Worm (Caenorhabditis elegans): ENCODE results near the gene miz-1.

Gene miz-1

DNA sequence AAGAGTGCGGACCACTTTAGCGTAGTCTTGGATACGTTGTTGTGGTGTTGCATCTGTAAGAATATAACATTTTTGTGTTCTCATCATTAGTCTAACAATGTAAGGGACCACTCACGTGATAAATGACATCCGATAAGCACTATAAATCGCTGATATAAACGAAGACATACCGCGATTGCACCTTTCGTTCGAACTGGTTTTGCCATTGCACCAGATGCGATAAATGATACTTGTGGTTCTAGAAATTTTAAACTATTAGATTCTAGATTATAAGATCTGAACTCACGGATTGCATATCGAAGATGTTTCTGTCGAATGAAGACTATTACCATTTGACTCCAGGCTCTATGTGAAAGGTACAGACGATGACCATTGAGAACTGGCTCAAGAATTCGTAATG, 40.9 kb upstream of the miz-1 start:
- TF ChIP-seq lin-13 (tag; optimal IDR thresholded peaks at IDR 0.05) (no peak), cnd-1 (tag; optimal IDR thresholded peaks at IDR 0.05) (no peak), ceh-43 (GFP tag; optimal IDR thresholded peaks at IDR 0.05) (no peak), nhr-237 (tag; optimal IDR thresholded peaks at IDR 0.05) (no peak), hlh-1 (tag; optimal IDR thresholded peaks at IDR 0.05) (no peak), blmp-1 (tag; optimal IDR thresholded peaks at IDR 0.05) (no peak), elt-3 (tag; optimal IDR thresholded peaks at IDR 0.05) (no peak), sptf-1 (tag; optimal IDR thresholded peaks at IDR 0.05) (no peak), ceh-39 (tag; optimal IDR thresholded peaks at IDR 0.05) (no peak), sem-2 (GFP tag; optimal IDR thresholded peaks at IDR 0.05) (no peak), bed-3 (GFP tag; optimal IDR thresholded peaks at IDR 0.05) (no peak), unc-62 (GFP tag; optimal IDR thresholded peaks at IDR 0.05) (no peak), pha-4 (tag; optimal IDR thresholded peaks at IDR 0.05) (no peak), ztf-11 (tag; optimal IDR thresholded peaks at IDR 0.05) (no peak), ces-1 (GFP tag; optimal IDR thresholded peaks at IDR 0.05) (no peak), mls-2 (tag; optimal IDR thresholded peaks at IDR 0.05) (no peak), lsy-2 (tag; optimal IDR thresholded peaks at IDR 0.05) (no peak), ham-2 (GFP tag; optimal IDR thresholded peaks at IDR 0.05) (no peak), tbx-8 (GFP tag; optimal IDR thresholded peaks at IDR 0.05) (no peak)

DNA sequence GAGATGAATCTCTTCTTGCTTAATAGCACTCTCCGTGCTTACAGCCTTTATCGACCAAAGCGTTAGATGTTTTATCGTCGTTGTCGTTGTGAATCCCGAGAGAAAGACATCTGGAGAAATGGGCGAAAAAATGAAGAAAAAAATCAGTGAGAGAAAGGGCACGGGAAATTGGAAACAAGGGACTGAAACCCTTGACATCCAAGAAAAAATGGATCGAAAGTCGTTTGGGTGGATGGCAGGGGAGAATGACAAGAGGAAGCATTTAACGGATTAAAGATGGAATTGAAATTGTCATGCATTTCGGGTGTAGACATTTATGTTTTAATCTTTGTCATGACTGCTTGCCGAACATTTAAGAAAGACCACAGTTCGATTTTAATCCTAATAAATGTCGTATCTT, 38.4 kb upstream of the miz-1 start, which contains the start of gene inpp-1:
inpp-1 (minus strand) TSS at position 101 of the 400 bp plus-strand sequence.
- TF ChIP-seq lin-32 (GFP tag; optimal IDR thresholded peaks at IDR 0.05), result no peak
- no peak for TF ChIP-seq tbx-8 (GFP tag; optimal IDR thresholded peaks at IDR 0.05)

ce11 chrIV:10777076-10777475, 35.1 kb upstream of the miz-1 start:
- TF ChIP-seq ztf-11 (tag; optimal IDR thresholded peaks at IDR 0.05) (no peak), lin-32 (GFP tag; optimal IDR thresholded peaks at IDR 0.05) (no peak), mep-1 (tag; optimal IDR thresholded peaks at IDR 0.05) (no peak), ceh-83 (GFP tag; optimal IDR thresholded peaks at IDR 0.05) (no peak), sptf-1 (tag; optimal IDR thresholded peaks at IDR 0.05) (no peak), ceh-43 (GFP tag; optimal IDR thresholded peaks at IDR 0.05) (no peak), lin-13 (tag; optimal IDR thresholded peaks at IDR 0.05) (no peak), zip-8 (tag; optimal IDR thresholded peaks at IDR 0.05) (no peak), elt-1 (tag; optimal IDR thresholded peaks at IDR 0.05; ENCODE audit: borderline replicate concordance, insufficient read depth) (no peak), unc-62 (GFP tag; optimal IDR thresholded peaks at IDR 0.05) (no peak)

- TF ChIP-seq zip-8 (tag; optimal IDR thresholded peaks at IDR 0.05) (peak; percentile 99), sem-2 (GFP tag; optimal IDR thresholded peaks at IDR 0.05) (no peak)
Measured at ce11 chrIV:10777600-10777999, 34.6 kb upstream of the miz-1 start.

ce11 chrIV:10778582-10778981, 33.6 kb upstream of the miz-1 start:
- TF ChIP-seq ces-1 (GFP tag; optimal IDR thresholded peaks at IDR 0.05), result no peak
- no peak for TF ChIP-seq drap-1 (GFP tag; optimal IDR thresholded peaks at IDR 0.05)
- TF ChIP-seq unc-62 (GFP tag; optimal IDR thresholded peaks at IDR 0.05), result no peak
- no peak for TF ChIP-seq sptf-1 (tag; optimal IDR thresholded peaks at IDR 0.05)
- TF ChIP-seq zip-8 (tag; optimal IDR thresholded peaks at IDR 0.05), result no peak
- TF ChIP-seq unc-39 (tag; optimal IDR thresholded peaks at IDR 0.05), result no peak
- no peak for TF ChIP-seq snpc-4 (tag; optimal IDR thresholded peaks at IDR 0.05)
- TF ChIP-seq cnd-1 (tag; optimal IDR thresholded peaks at IDR 0.05), result no peak
- TF ChIP-seq mab-5 (tag; optimal IDR thresholded peaks at IDR 0.05), result no peak
- TF ChIP-seq ceh-39 (tag; optimal IDR thresholded peaks at IDR 0.05), result no peak
- no peak for TF ChIP-seq tbx-8 (GFP tag; optimal IDR thresholded peaks at IDR 0.05)
- TF ChIP-seq bed-3 (GFP tag; optimal IDR thresholded peaks at IDR 0.05), result no peak
- no peak for TF ChIP-seq ceh-43 (GFP tag; optimal IDR thresholded peaks at IDR 0.05)
- no peak for TF ChIP-seq nhr-12 (tag; optimal IDR thresholded peaks at IDR 0.05)
- no peak for TF ChIP-seq blmp-1 (tag; optimal IDR thresholded peaks at IDR 0.05)
- no peak for TF ChIP-seq elt-1 (tag; optimal IDR thresholded peaks at IDR 0.05; ENCODE audit: borderline replicate concordance, insufficient read depth)
- TF ChIP-seq nhr-237 (tag; optimal IDR thresholded peaks at IDR 0.05), result no peak
- no peak for TF ChIP-seq pha-4 (tag; optimal IDR thresholded peaks at IDR 0.05)
- no peak for TF ChIP-seq nhr-28 (tag; optimal IDR thresholded peaks at IDR 0.05)

- no peak for TF ChIP-seq nhr-12 (tag; optimal IDR thresholded peaks at IDR 0.05)
- no peak for TF ChIP-seq hlh-1 (tag; optimal IDR thresholded peaks at IDR 0.05)
- TF ChIP-seq ceh-39 (tag; optimal IDR thresholded peaks at IDR 0.05), result no peak
- TF ChIP-seq M03D4.4 (tag; optimal IDR thresholded peaks at IDR 0.05), result no peak
- no peak for TF ChIP-seq tbx-8 (GFP tag; optimal IDR thresholded peaks at IDR 0.05)
- TF ChIP-seq nhr-28 (tag; optimal IDR thresholded peaks at IDR 0.05), result no peak
- TF ChIP-seq ham-2 (GFP tag; optimal IDR thresholded peaks at IDR 0.05), result no peak
- no peak for TF ChIP-seq ces-1 (GFP tag; optimal IDR thresholded peaks at IDR 0.05)
- TF ChIP-seq sem-2 (GFP tag; optimal IDR thresholded peaks at IDR 0.05), result no peak
- TF ChIP-seq unc-39 (tag; optimal IDR thresholded peaks at IDR 0.05), result no peak
- TF ChIP-seq unc-120 (tag; optimal IDR thresholded peaks at IDR 0.05; ENCODE audit: poor library complexity, severe bottlenecking), result no peak
- no peak for TF ChIP-seq cnd-1 (tag; optimal IDR thresholded peaks at IDR 0.05)
- no peak for TF ChIP-seq sptf-1 (tag; optimal IDR thresholded peaks at IDR 0.05)
Measured at ce11 chrIV:10779328-10779727, 32.9 kb upstream of the miz-1 start.

All from whole organism, mixed stage, embryonic.